Fruit fly (Drosophila melanogaster) whole organism, embryonic: ENCODE measurements around the gene CG8419.

Source experiments
- Adf1 ChIP-seq: fragments of 200-800 bp; sonication (Bioruptor generic); IDR thresholded peaks from 2 replicates; pipeline ENCODE4 v1.3.6; 2022; ENCODE audit warnings: missing biosample characterization, missing genetic modification characterization
- Atf-2 ChIP-seq: fragments of 200-800 bp; sonication (Bioruptor generic); optimal IDR thresholded peaks from 2 replicates; lab custom pipeline; 2016; ENCODE audit warnings: missing biosample characterization, missing genetic modification characterization
- B-H2 ChIP-seq: fragments of 200-800 bp; sonication (Bioruptor generic); optimal IDR thresholded peaks from 2 replicates; lab custom pipeline; 2018; ENCODE audit warnings: missing biosample characterization, mild to moderate bottlenecking, missing genetic modification characterization
- CG10462 ChIP-seq: fragments of 200-800 bp; sonication (Bioruptor generic); optimal IDR thresholded peaks from 2 replicates; lab custom pipeline; 2016; ENCODE audit warnings: missing biosample characterization, missing genetic modification characterization
- CG10654 ChIP-seq: fragments of 200-800 bp; sonication (Bioruptor generic); optimal IDR thresholded peaks from 2 replicates; lab custom pipeline; 2016; ENCODE audit warnings: missing biosample characterization, missing genetic modification characterization
- CG11247 ChIP-seq: fragments of 200-800 bp; sonication (Bioruptor generic); IDR thresholded peaks from 2 replicates; pipeline ENCODE4 v1.3.6; 2022; ENCODE audit warnings: missing biosample characterization, missing genetic modification characterization
- CG12155 ChIP-seq: fragments of 200-800 bp; sonication (Bioruptor generic); optimal IDR thresholded peaks from 3 replicates; lab custom pipeline; 2016; ENCODE audit warnings: missing biosample characterization, missing genetic modification characterization
- CG12769 ChIP-seq: fragments of 200-800 bp; sonication (Bioruptor generic); optimal IDR thresholded peaks from 2 replicates; lab custom pipeline; 2019; ENCODE audit warnings: missing biosample characterization, mild to moderate bottlenecking, missing genetic modification characterization, moderate library complexity
- CG14667 ChIP-seq: fragments of 200-800 bp; sonication (Bioruptor generic); IDR thresholded peaks from 2 replicates; pipeline ENCODE4 v1.3.6; 2022; ENCODE audit warnings: missing biosample characterization, missing genetic modification characterization
- CG15073 ChIP-seq: fragments of 200-800 bp; sonication (Bioruptor generic); optimal IDR thresholded peaks from 2 replicates; lab custom pipeline; 2016; ENCODE audit warnings: missing biosample characterization, missing genetic modification characterization
- CG15601 ChIP-seq: fragments of 200-800 bp; sonication (Bioruptor generic); optimal IDR thresholded peaks from 3 replicates; lab custom pipeline; 2019; ENCODE audit warnings: missing biosample characterization, mild to moderate bottlenecking, missing genetic modification characterization, moderate library complexity
- CG15696 ChIP-seq: fragments of 200-800 bp; sonication (Bioruptor generic); optimal IDR thresholded peaks from 2 replicates; lab custom pipeline; 2019; ENCODE audit warnings: missing biosample characterization, mild to moderate bottlenecking, missing genetic modification characterization, moderate library complexity
- CG16815 ChIP-seq: fragments of 200-800 bp; sonication (Bioruptor generic); optimal IDR thresholded peaks from 3 replicates; lab custom pipeline; 2017; ENCODE audit warnings: missing biosample characterization, mild to moderate bottlenecking, missing genetic modification characterization
- CG17359 ChIP-seq: fragments of 200-800 bp; sonication (Bioruptor generic); optimal IDR thresholded peaks from 3 replicates; lab custom pipeline; 2018; ENCODE audit warnings: missing biosample characterization, mild to moderate bottlenecking, missing genetic modification characterization, moderate library complexity
- CG2199 ChIP-seq: fragments of 200-800 bp; sonication (Bioruptor generic); IDR thresholded peaks from 3 replicates; pipeline ENCODE4 v1.3.6; 2022; ENCODE audit warnings: missing biosample characterization, missing genetic modification characterization
- CG31365 ChIP-seq: fragments of 200-800 bp; sonication (Bioruptor generic); optimal IDR thresholded peaks from 2 replicates; lab custom pipeline; 2018; ENCODE audit warnings: missing biosample characterization, mild to moderate bottlenecking, missing genetic modification characterization
- CG31388 ChIP-seq: fragments of 200-800 bp; sonication (Bioruptor generic); optimal IDR thresholded peaks from 2 replicates; lab custom pipeline; 2016; ENCODE audit warnings: missing biosample characterization, missing genetic modification characterization
- CG6813 ChIP-seq: fragments of 200-800 bp; sonication (Bioruptor generic); optimal IDR thresholded peaks from 2 replicates; lab custom pipeline; 2017; ENCODE audit warnings: missing biosample characterization, missing genetic modification characterization, mild to moderate bottlenecking, moderate library complexity, missing genetic modification reagents
- CG6854 ChIP-seq: fragments of 200-800 bp; sonication (Bioruptor generic); optimal IDR thresholded peaks from 3 replicates; lab custom pipeline; 2017; ENCODE audit warnings: missing biosample characterization, mild to moderate bottlenecking, missing genetic modification characterization
- Camta ChIP-seq: fragments of 200-800 bp; sonication (Bioruptor generic); optimal IDR thresholded peaks from 2 replicates; lab custom pipeline; 2016; ENCODE audit warnings: missing biosample characterization, missing genetic modification characterization
- Gsc ChIP-seq: fragments of 200-800 bp; sonication (Bioruptor generic); IDR thresholded peaks from 2 replicates; pipeline ENCODE4 v1.3.6; 2022; ENCODE audit warnings: missing biosample characterization, missing genetic modification characterization
- HLH54F ChIP-seq: fragments of 200-800 bp; sonication (Bioruptor generic); optimal IDR thresholded peaks from 3 replicates; lab custom pipeline; 2016; ENCODE audit warnings: missing biosample characterization, missing genetic modification characterization
- Hey ChIP-seq: fragments of 200-800 bp; sonication (Bioruptor generic); optimal IDR thresholded peaks from 3 replicates; lab custom pipeline; 2018; ENCODE audit warnings: missing biosample characterization, mild to moderate bottlenecking, missing genetic modification characterization
- ab ChIP-seq: fragments of 200-800 bp; sonication (Bioruptor generic); optimal IDR thresholded peaks from 2 replicates; lab custom pipeline; 2016; ENCODE audit warnings: missing biosample characterization, missing genetic modification characterization
- abd-A ChIP-seq: fragments of 200-800 bp; sonication (Bioruptor generic); optimal IDR thresholded peaks from 3 replicates; lab custom pipeline; 2019; ENCODE audit warnings: missing biosample characterization, mild to moderate bottlenecking, missing genetic modification characterization, moderate library complexity
- ase ChIP-seq: fragments of 200-800 bp; sonication (Bioruptor generic); IDR thresholded peaks from 3 replicates; pipeline ENCODE4 v1.3.6; 2022; ENCODE audit warnings: missing biosample characterization, missing genetic modification characterization
- ash1 ChIP-seq: fragments of 200-800 bp; sonication (Bioruptor generic); optimal IDR thresholded peaks from 2 replicates; lab custom pipeline; 2018; ENCODE audit warnings: missing biosample characterization, mild to moderate bottlenecking, missing genetic modification characterization
- az2 ChIP-seq: fragments of 200-800 bp; sonication (Bioruptor generic); optimal IDR thresholded peaks from 3 replicates; lab custom pipeline; 2016; ENCODE audit warnings: missing biosample characterization, missing genetic modification characterization
- bowl ChIP-seq: fragments of 200-800 bp; sonication (Bioruptor generic); IDR thresholded peaks from 2 replicates; pipeline ENCODE4 v1.3.6; 2022; ENCODE audit warnings: missing biosample characterization, missing genetic modification characterization
- da ChIP-seq: fragments of 200-800 bp; sonication (Bioruptor generic); optimal IDR thresholded peaks from 2 replicates; lab custom pipeline; 2016; ENCODE audit warnings: missing biosample characterization, missing genetic modification characterization
- disco-r ChIP-seq: fragments of 200-800 bp; sonication (Bioruptor generic); optimal IDR thresholded peaks from 2 replicates; lab custom pipeline; 2016; ENCODE audit warnings: missing biosample characterization, missing genetic modification characterization
- dysf ChIP-seq: fragments of 200-800 bp; sonication (Bioruptor generic); IDR thresholded peaks from 3 replicates; pipeline ENCODE4 v1.3.6; 2022; ENCODE audit warnings: missing biosample characterization, missing genetic modification characterization
- gfzf ChIP-seq: fragments of 200-800 bp; sonication (Bioruptor generic); optimal IDR thresholded peaks from 2 replicates; lab custom pipeline; 2016; ENCODE audit warnings: missing biosample characterization, mild to moderate bottlenecking, missing genetic modification characterization, moderate library complexity
- gsb-n ChIP-seq: fragments of 200-800 bp; sonication (Bioruptor generic); optimal IDR thresholded peaks from 3 replicates; lab custom pipeline; 2018; ENCODE audit warnings: missing biosample characterization, mild to moderate bottlenecking, missing genetic modification characterization
- hkb ChIP-seq, 2 experiments: fragments of 200-800 bp in 1 of 2; fragments of >200 bp in 1 of 2; sonication (Bioruptor generic) in 1 of 2; IDR thresholded peaks in 1 of 2; optimal IDR thresholded peaks in 1 of 2; 2 replicates each; pipeline versions ENCODE4 v1.3.6 to Lab custom; 2017 to 2022; ENCODE audit warnings: missing biosample characterization in 1 of 2, missing genetic modification characterization in 1 of 2
- jumu ChIP-seq: fragments of 200-800 bp; sonication (Bioruptor generic); optimal IDR thresholded peaks from 3 replicates; lab custom pipeline; 2016; ENCODE audit warnings: missing biosample characterization, missing genetic modification characterization
- kni ChIP-seq: fragments of 200-800 bp; sonication (Bioruptor generic); optimal IDR thresholded peaks from 3 replicates; lab custom pipeline; 2017; ENCODE audit warnings: mild to moderate bottlenecking, missing biosample characterization, missing genetic modification reagents, missing genetic modification characterization
- lab ChIP-seq: fragments of 200-800 bp; sonication (Bioruptor generic); optimal IDR thresholded peaks from 3 replicates; lab custom pipeline; 2017; ENCODE audit warnings: missing biosample characterization, missing genetic modification characterization, mild to moderate bottlenecking, moderate library complexity, missing genetic modification reagents
- lola ChIP-seq, 3 experiments: fragments of >200 bp in 2 of 3; fragments of 200-800 bp in 1 of 3; sonication (Bioruptor generic) in 1 of 3; optimal IDR thresholded peaks; 2 replicates each; lab custom pipeline; 2017 to 2019; ENCODE audit warnings: missing biosample characterization in 3 of 3, missing genetic modification characterization in 3 of 3, mild to moderate bottlenecking in 1 of 3, moderate library complexity in 1 of 3
- peb ChIP-seq: fragments of 200-800 bp; sonication (Bioruptor generic); IDR thresholded peaks from 2 replicates; pipeline ENCODE4 v1.3.6; 2022; ENCODE audit warnings: missing biosample characterization, missing genetic modification characterization
- pnt ChIP-seq: fragments of 200-800 bp; sonication (Bioruptor generic); optimal IDR thresholded peaks from 3 replicates; lab custom pipeline; 2016; ENCODE audit warnings: missing biosample characterization, missing genetic modification characterization
- sd ChIP-seq: fragments of 200-800 bp; sonication (Bioruptor generic); optimal IDR thresholded peaks from 3 replicates; lab custom pipeline; 2018; ENCODE audit warnings: missing biosample characterization, mild to moderate bottlenecking, missing genetic modification characterization, moderate library complexity
- sens-2 ChIP-seq: fragments of 200-800 bp; sonication (Bioruptor generic); IDR thresholded peaks from 2 replicates; pipeline ENCODE4 v1.3.6; 2022; ENCODE audit warnings: missing biosample characterization, missing genetic modification characterization
- slou ChIP-seq: fragments of 200-800 bp; sonication (Bioruptor generic); optimal IDR thresholded peaks from 3 replicates; lab custom pipeline; 2016; ENCODE audit warnings: missing biosample characterization, missing genetic modification characterization
- sna ChIP-seq: fragments of 200-800 bp; sonication (Bioruptor generic); IDR thresholded peaks from 2 replicates; pipeline ENCODE4 v1.3.6; 2022; ENCODE audit warnings: missing biosample characterization, missing genetic modification characterization; ENCODE audit not compliant: partially characterized antibody
- so ChIP-seq: fragments of 200-800 bp; sonication (Bioruptor generic); IDR thresholded peaks from 3 replicates; pipeline ENCODE4 v1.3.6; 2022; ENCODE audit warnings: missing biosample characterization, missing genetic modification characterization
- sr ChIP-seq: fragments of 200-800 bp; sonication (Bioruptor generic); IDR thresholded peaks from 3 replicates; pipeline ENCODE4 v1.3.6; 2022; ENCODE audit warnings: missing biosample characterization, missing genetic modification characterization
- tgo ChIP-seq: fragments of 200-800 bp; sonication (Bioruptor generic); IDR thresholded peaks from 3 replicates; pipeline ENCODE4 v1.3.6; 2022; ENCODE audit warnings: missing biosample characterization, missing genetic modification characterization
- tio ChIP-seq: fragments of 200-800 bp; sonication (Bioruptor generic); optimal IDR thresholded peaks from 2 replicates; lab custom pipeline; 2017; ENCODE audit warnings: missing biosample characterization, missing genetic modification characterization, inconsistent platforms
- tx ChIP-seq: fragments of 200-800 bp; sonication (Bioruptor generic); optimal IDR thresholded peaks from 2 replicates; lab custom pipeline; 2016; ENCODE audit warnings: missing biosample characterization, missing genetic modification characterization
- zf30C ChIP-seq: fragments of 200-800 bp; sonication (Bioruptor generic); optimal IDR thresholded peaks from 3 replicates; lab custom pipeline; 2018; ENCODE audit warnings: missing biosample characterization, mild to moderate bottlenecking, missing genetic modification characterization

The CG8419 gene

DNA sequence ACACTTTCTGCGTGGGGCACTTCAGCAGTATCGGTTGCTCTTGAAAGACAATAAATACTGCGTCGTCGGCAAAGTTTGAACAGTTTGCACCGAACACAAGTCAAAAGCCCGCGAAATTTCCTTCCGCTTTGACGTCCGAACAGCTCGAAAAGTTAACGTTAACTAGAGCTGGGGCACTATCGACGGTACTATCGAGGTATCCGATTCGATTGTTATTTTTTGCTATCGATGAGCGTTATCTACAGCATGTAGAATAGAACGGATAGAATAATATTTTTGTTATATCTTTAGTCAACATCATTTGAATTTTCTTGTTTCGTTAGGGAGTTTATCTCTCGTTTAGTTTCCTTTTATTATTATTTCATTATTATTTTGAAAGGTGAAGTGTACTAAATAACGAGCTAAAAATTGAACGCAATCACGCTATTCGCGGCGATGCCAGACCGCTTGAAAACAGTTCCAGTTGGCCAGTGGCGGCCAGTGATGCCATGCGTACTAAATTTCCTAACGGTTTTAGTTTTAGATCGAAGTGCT lies 33.8 kb downstream of the CG8419 start, which contains the start of gene Pvr (continued):
- TF ChIP-seq CG16815 (no peak), CG17359 (tag; lab: Kevin White, UChicago) (no peak), peb (GFP tag; lab: Robert Waterston, UW) (no peak), Camta (GFP tag; lab: Kevin White, UChicago) (no peak), ase (GFP tag; lab: Robert Waterston, UW) (no peak), CG14667 (no peak), ab (GFP tag; lab: Kevin White, UChicago) (no peak), lab (no peak), gfzf (GFP tag; lab: Kevin White, UChicago) (peak; percentile 12), Hey (no peak), da (no peak), sna (GFP tag; lab: Robert Waterston, UW) (peak; percentile 96), Atf-2 (GFP tag; lab: Kevin White, UChicago) (no peak), tx (GFP tag; lab: Kevin White, UChicago) (no peak), CG11247 (GFP tag; lab: Robert Waterston, UW) (no peak), gsb-n (tag; lab: Kevin White, UChicago) (no peak), CG15073 (no peak), Adf1 (peak; percentile 21; the same call in 1 of the 2 replicates), CG10654 (no peak), CG6854 (GFP tag; lab: Kevin White, UChicago) (no peak), Gsc (no peak), CG12155 (no peak), zf30C (GFP tag; lab: Kevin White, UChicago) (no peak), CG31365 (tag; lab: Kevin White, UChicago) (no peak), tio (GFP tag; lab: Kevin White, UChicago) (no peak), disco-r (no peak), HLH54F (GFP tag; lab: Kevin White, UChicago) (no peak), CG15601 (peak; percentile 80), jumu (GFP tag; lab: Kevin White, UChicago) (no peak), CG10462 (GFP tag; lab: Kevin White, UChicago) (no peak), sens-2 (GFP tag; lab: Robert Waterston, UW) (no peak), kni (GFP tag; lab: Kevin White, UChicago) (no peak), sd (no peak), tgo (no peak), dysf (GFP tag; lab: Robert Waterston, UW) (no peak), bowl (GFP tag; lab: Robert Waterston, UW) (no peak), pnt (GFP tag; lab: Kevin White, UChicago) (no peak), lola (GFP tag; optimal IDR thresholded peaks at IDR 0.05; lab: Kevin White, UChicago) (peak in 1 of 3 experiments; percentile 22), so (GFP tag; lab: Robert Waterston, UW) (peak; percentile 68; the same call in 1 of the 3 replicates), CG15696 (tag; lab: Kevin White, UChicago) (no peak), ash1 (no peak), sr (GFP tag; lab: Robert Waterston, UW) (no peak), CG12769 (tag; lab: Kevin White, UChicago) (no peak), CG6813 (GFP tag; lab: Kevin White, UChicago) (no peak), slou (GFP tag; lab: Kevin White, UChicago) (no peak), B-H2 (GFP tag; lab: Kevin White, UChicago) (no peak), az2 (GFP tag; lab: Kevin White, UChicago) (no peak), CG31388 (GFP tag; lab: Kevin White, UChicago) (no peak), abd-A (tag; lab: Kevin White, UChicago) (no peak), CG2199 (GFP tag; lab: Robert Waterston, UW) (no peak), hkb (optimal IDR thresholded peaks at IDR 0.05; lab: Kevin White, UChicago) (peak; percentile 77), hkb (GFP tag; IDR thresholded peaks at IDR 0.05; lab: Robert Waterston, UW) (no peak)
